Worm (Caenorhabditis elegans) whole organism, midembryonic: ENCODE measurements around the gene clc-25.

Source experiments
- T22C8.4 ChIP-seq: fragments of 200-800 bp; sonication (Bioruptor generic); IDR thresholded peaks from 2 replicates; pipeline ENCODE4 v1.3.6; 2022; ENCODE audit warnings: missing genetic modification characterization, missing compliant biosample characterization
- cog-1 ChIP-seq: sonication (generic microtip); optimal IDR thresholded peaks from 2 replicates; lab custom pipeline; 2016; ENCODE audit warnings: missing genetic modification characterization, missing compliant biosample characterization
- flt-1 ChIP-seq: fragments of 200-800 bp; sonication (Bioruptor generic); IDR thresholded peaks from 2 replicates; pipeline ENCODE4 v1.3.6; 2022; ENCODE audit warnings: missing genetic modification characterization, missing compliant biosample characterization
- klf-2 ChIP-seq: fragments of 200-800 bp; sonication (Bioruptor generic); conservative IDR thresholded peaks from 2 replicates; pipeline ENCODE4 v1.3.6; 2022; ENCODE audit warnings: missing genetic modification reagents, missing genetic modification characterization, missing compliant biosample characterization
- med-1 ChIP-seq: sonication (generic microtip); optimal IDR thresholded peaks from 2 replicates; lab custom pipeline; 2017; ENCODE audit warnings: missing genetic modification characterization, mild to moderate bottlenecking, missing compliant biosample characterization, antibody characterized with exemption, missing genetic modification reagents; ENCODE audit not compliant: insufficient read depth
- ref-1 ChIP-seq: fragments of 200-800 bp; sonication (Bioruptor generic); conservative IDR thresholded peaks from 2 replicates; pipeline ENCODE4 v1.3.6; 2022; ENCODE audit warnings: missing genetic modification reagents, missing genetic modification characterization, missing compliant biosample characterization
- tab-1 ChIP-seq: fragments of 200-800 bp; sonication (Bioruptor generic); IDR thresholded peaks from 2 replicates; pipeline ENCODE4 v1.3.6; 2022; ENCODE audit warnings: missing genetic modification characterization, missing compliant biosample characterization
- ztf-23 ChIP-seq: fragments of 200-800 bp; sonication (Bioruptor generic); IDR thresholded peaks from 2 replicates; pipeline ENCODE4 v1.3.6; 2022; ENCODE audit warnings: missing genetic modification reagents, missing genetic modification characterization, missing compliant biosample characterization
- ztf-29 ChIP-seq: fragments of 200-800 bp; sonication (Bioruptor generic); IDR thresholded peaks from 2 replicates; pipeline ENCODE4 v1.3.6; 2022; ENCODE audit warnings: missing genetic modification reagents, missing genetic modification characterization, missing compliant biosample characterization

The clc-25 gene

DNA sequence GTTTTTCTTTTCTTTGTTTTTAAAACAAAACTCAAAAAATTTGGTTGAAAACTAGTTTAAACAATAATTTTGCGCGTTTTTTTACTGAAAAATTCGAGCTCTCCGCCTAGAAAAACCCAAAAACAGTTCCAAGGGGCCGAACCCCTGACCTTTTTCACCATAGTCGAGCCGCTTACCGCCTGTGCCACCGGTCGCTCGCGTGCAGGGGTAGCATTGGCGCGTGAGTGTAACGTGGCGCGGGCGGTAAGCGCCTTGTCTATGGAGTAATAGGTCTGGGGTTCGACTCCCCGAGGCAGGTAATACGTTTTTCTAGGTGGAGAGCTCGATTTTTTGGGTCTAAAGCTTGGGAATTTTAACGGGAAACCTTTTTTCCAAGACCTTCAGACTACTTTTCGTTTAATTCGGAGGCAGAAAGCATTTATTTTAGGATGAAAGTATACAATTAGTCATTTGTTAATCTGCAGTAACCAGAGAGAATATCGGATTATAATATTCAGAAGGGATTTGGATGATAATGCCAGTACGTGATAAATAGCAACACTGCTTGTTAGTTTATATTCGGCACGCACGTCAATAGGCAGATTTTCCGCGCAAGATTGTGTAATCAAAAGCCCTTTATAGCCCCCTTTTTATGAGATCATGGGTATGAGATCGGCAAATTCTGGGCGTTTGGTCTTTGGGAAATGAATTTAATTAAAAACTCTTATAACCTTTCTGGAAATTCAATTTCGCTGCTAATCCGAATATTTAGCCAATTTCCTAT is 18.8 kb downstream of the clc-25 start:
- TF ChIP-seq tab-1 (GFP tag; lab: Robert Waterston, UW) (no peak), ztf-29 (GFP tag; lab: Robert Waterston, UW) (no peak), klf-2 (GFP tag; lab: Robert Waterston, UW) (no peak), ztf-23 (no peak), med-1 (GFP tag; lab: Kevin White, UChicago) (no peak), cog-1 (no peak), T22C8.4 (GFP tag; lab: Robert Waterston, UW) (no peak), flt-1 (GFP tag; lab: Robert Waterston, UW) (no peak), ref-1 (GFP tag; lab: Robert Waterston, UW) (no peak)

ce11 chrIII:1004464-1004863 is 21.7 kb downstream of the clc-25 start:
- TF ChIP-seq ztf-29 (GFP tag; lab: Robert Waterston, UW) = no peak
- TF ChIP-seq med-1 (GFP tag; lab: Kevin White, UChicago) = no peak
- no peak for TF ChIP-seq klf-2 (GFP tag; lab: Robert Waterston, UW)
- TF ChIP-seq flt-1 (GFP tag; lab: Robert Waterston, UW) = no peak
- TF ChIP-seq ztf-23 = no peak
- no peak for TF ChIP-seq ref-1 (GFP tag; lab: Robert Waterston, UW)
- TF ChIP-seq T22C8.4 (GFP tag; lab: Robert Waterston, UW) = no peak
- TF ChIP-seq tab-1 (GFP tag; lab: Robert Waterston, UW) = no peak
- TF ChIP-seq cog-1 = no peak

DNA sequence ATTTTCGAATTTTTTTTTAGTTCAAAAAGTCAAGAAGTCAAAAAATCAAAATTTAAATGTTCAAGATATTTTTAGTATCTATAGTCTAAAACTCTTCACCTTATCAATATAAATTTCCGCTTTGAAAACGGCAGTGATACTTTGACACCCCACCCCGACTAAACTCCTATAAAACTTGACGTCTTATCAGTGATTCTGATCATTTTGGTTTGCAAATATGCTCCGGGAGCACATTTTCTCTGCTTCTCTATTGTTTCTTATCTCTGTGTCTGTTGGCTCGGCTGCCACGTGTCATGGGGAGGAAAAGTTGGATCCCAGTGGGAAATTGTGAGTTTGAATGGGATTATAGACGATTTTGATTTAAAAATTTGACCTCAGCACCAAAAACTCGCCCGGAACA is 23.7 kb downstream of the clc-25 start, which contains the start of gene clec-150:
clec-150 (plus strand) TSS at position 198 of the 400 bp plus-strand sequence.
- TF ChIP-seq T22C8.4 (GFP tag; lab: Robert Waterston, UW) (no peak), klf-2 (GFP tag; lab: Robert Waterston, UW) (no peak), ref-1 (GFP tag; lab: Robert Waterston, UW) (no peak), med-1 (GFP tag; lab: Kevin White, UChicago) (no peak), tab-1 (GFP tag; lab: Robert Waterston, UW) (no peak)

ce11 chrIII:1001297-1001696 is 24.9 kb downstream of the clc-25 start, which contains the start of gene R06B10.7:
R06B10.7 (minus strand) TSS chrIII:1001397.
- TF ChIP-seq klf-2 (GFP tag; lab: Robert Waterston, UW) = no peak
- no peak for TF ChIP-seq tab-1 (GFP tag; lab: Robert Waterston, UW)
- TF ChIP-seq T22C8.4 (GFP tag; lab: Robert Waterston, UW) = no peak
- no peak for TF ChIP-seq flt-1 (GFP tag; lab: Robert Waterston, UW)
- TF ChIP-seq ztf-23 = no peak
- TF ChIP-seq ztf-29 (GFP tag; lab: Robert Waterston, UW) = no peak
- no peak for TF ChIP-seq cog-1
- TF ChIP-seq med-1 (GFP tag; lab: Kevin White, UChicago) = no peak
- TF ChIP-seq ref-1 (GFP tag; lab: Robert Waterston, UW) = no peak

- no peak for TF ChIP-seq klf-2 (GFP tag; lab: Robert Waterston, UW)
- peak; percentile 60 for TF ChIP-seq T22C8.4 (GFP tag; lab: Robert Waterston, UW)
These were observed 27.3 kb downstream of the clc-25 start for ce11 chrIII:998855-999254.

- TF ChIP-seq klf-2 (GFP tag; lab: Robert Waterston, UW) (no peak), ztf-29 (GFP tag; lab: Robert Waterston, UW) (no peak), T22C8.4 (GFP tag; lab: Robert Waterston, UW) (peak; percentile 75)
These were observed 29.6 kb downstream of the clc-25 start for ce11 chrIII:996564-996963.

ce11 chrIII:991581-991980 is 34.6 kb downstream of the clc-25 start, which contains the start of gene trp-2:
trp-2 (plus strand) TSS chrIII:991881.
- TF ChIP-seq ref-1 (GFP tag; lab: Robert Waterston, UW) = no peak
- no peak for TF ChIP-seq T22C8.4 (GFP tag; lab: Robert Waterston, UW)
- TF ChIP-seq ztf-23 = no peak
- no peak for TF ChIP-seq flt-1 (GFP tag; lab: Robert Waterston, UW)
- TF ChIP-seq klf-2 (GFP tag; lab: Robert Waterston, UW) = no peak
- no peak for TF ChIP-seq ztf-29 (GFP tag; lab: Robert Waterston, UW)
- no peak for TF ChIP-seq med-1 (GFP tag; lab: Kevin White, UChicago)
- TF ChIP-seq cog-1 = no peak
- TF ChIP-seq tab-1 (GFP tag; lab: Robert Waterston, UW) = no peak

DNA sequence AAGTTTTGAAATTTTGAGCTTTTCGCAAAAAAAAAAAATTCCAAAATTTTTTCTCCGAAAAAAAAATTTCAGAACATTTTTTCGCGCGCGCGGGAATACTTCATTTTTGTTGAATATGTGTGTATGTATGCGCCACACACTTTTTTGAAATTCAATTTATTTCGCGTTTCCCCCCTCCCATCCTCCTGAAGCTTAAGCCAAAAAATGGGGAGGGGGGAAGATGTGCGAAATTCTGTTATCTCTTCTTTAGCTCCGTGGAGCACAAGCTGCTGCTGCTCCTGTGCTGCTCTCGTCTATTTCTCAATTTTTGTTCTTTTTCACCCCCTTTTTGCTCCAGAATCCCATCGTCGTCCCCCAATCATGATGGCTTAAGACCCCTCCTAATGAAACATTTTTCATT is 36.6 kb downstream of the clc-25 start:
- TF ChIP-seq ref-1 (GFP tag; lab: Robert Waterston, UW) (no peak), T22C8.4 (GFP tag; lab: Robert Waterston, UW) (no peak), med-1 (GFP tag; lab: Kevin White, UChicago) (no peak)

ce11 chrIII:982961-983360 is 43.2 kb downstream of the clc-25 start, which contains the start of gene tbc-10:
tbc-10 (plus strand) TSS chrIII:983261.
- TF ChIP-seq ref-1 (GFP tag; lab: Robert Waterston, UW) (no peak), med-1 (GFP tag; lab: Kevin White, UChicago) (no peak), ztf-23 (no peak), klf-2 (GFP tag; lab: Robert Waterston, UW) (no peak), ztf-29 (GFP tag; lab: Robert Waterston, UW) (no peak)

DNA sequence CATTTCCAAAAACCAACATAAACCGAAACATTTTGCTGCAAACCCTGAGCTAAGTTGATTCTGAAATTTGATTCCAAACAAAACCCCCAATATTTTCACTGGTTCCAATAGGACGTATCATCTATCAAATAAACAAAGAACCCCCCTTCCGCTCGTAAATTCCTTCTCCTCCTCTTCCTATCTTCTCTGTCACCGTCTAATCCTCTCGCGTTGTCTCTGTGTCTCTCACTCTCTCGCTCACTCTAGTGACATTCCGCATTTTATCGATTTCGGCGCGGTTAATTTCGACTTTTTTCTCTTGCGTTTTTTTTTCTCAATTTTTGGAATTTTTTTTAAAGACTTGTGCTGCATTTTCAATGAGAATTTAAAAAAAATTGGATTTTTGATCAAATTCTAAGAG is 44.2 kb downstream of the clc-25 start:
- TF ChIP-seq ztf-29 (GFP tag; lab: Robert Waterston, UW) (no peak), T22C8.4 (GFP tag; lab: Robert Waterston, UW) (peak; percentile 70)
